Fruit fly (Drosophila melanogaster) whole organism, embryonic: Measurements from ENCODE around the gene CG10863.
A peak's percentile ranks its signal among the peaks of the same experiment; 100 is the strongest.

Experiments used
- Adf1 ChIP-seq: fragments of 200-800 bp; sonication (Bioruptor generic); IDR thresholded peaks from 2 replicates; pipeline ENCODE4 v1.3.6; 2022; ENCODE audit warnings: missing biosample characterization, missing genetic modification characterization
- Awh ChIP-seq: fragments of 200-800 bp; sonication (Bioruptor generic); IDR thresholded peaks from 2 replicates; pipeline ENCODE4, ENCODE4 v1.3.6; 2022; ENCODE audit warnings: missing biosample characterization, missing genetic modification characterization
- CG10147 ChIP-seq: fragments of 200-800 bp; sonication (Bioruptor generic); optimal IDR thresholded peaks from 2 replicates; lab custom pipeline; 2019; ENCODE audit warnings: missing biosample characterization, mild to moderate bottlenecking, missing genetic modification characterization, moderate library complexity
- CG10462 ChIP-seq: fragments of 200-800 bp; sonication (Bioruptor generic); optimal IDR thresholded peaks from 2 replicates; lab custom pipeline; 2016; ENCODE audit warnings: missing biosample characterization, missing genetic modification characterization
- CG10654 ChIP-seq: fragments of 200-800 bp; sonication (Bioruptor generic); optimal IDR thresholded peaks from 2 replicates; lab custom pipeline; 2016; ENCODE audit warnings: missing biosample characterization, missing genetic modification characterization
- CG10979 ChIP-seq: fragments of 200-800 bp; sonication (Bioruptor generic); optimal IDR thresholded peaks from 2 replicates; lab custom pipeline; 2018; ENCODE audit warnings: missing biosample characterization, mild to moderate bottlenecking, missing genetic modification characterization, moderate library complexity
- CG13123 ChIP-seq: fragments of 200-800 bp; sonication (Bioruptor generic); optimal IDR thresholded peaks from 2 replicates; lab custom pipeline; 2016; ENCODE audit warnings: missing biosample characterization, missing genetic modification characterization
- CG13424 ChIP-seq: fragments of 200-800 bp; sonication (Bioruptor generic); optimal IDR thresholded peaks from 2 replicates; lab custom pipeline; 2019; ENCODE audit warnings: missing biosample characterization, mild to moderate bottlenecking, missing genetic modification characterization, moderate library complexity
- CG14050 ChIP-seq: fragments of 200-800 bp; sonication (Bioruptor generic); IDR thresholded peaks from 3 replicates; pipeline ENCODE4 v1.3.6; 2022; ENCODE audit warnings: missing biosample characterization, missing genetic modification characterization
- CG14441 ChIP-seq: fragments of 200-800 bp; sonication (Bioruptor generic); IDR thresholded peaks from 2 replicates; pipeline ENCODE4 v1.3.6; 2022; ENCODE audit warnings: missing biosample characterization, missing genetic modification characterization
- CG15269 ChIP-seq: fragments of 200-800 bp; sonication (Bioruptor generic); optimal IDR thresholded peaks from 2 replicates; lab custom pipeline; 2018; ENCODE audit warnings: missing biosample characterization, mild to moderate bottlenecking, missing genetic modification characterization, moderate library complexity
- CG16779 ChIP-seq: fragments of 200-800 bp; sonication (Bioruptor generic); IDR thresholded peaks from 2 replicates; pipeline ENCODE4 v1.3.6; 2022; ENCODE audit warnings: missing biosample characterization, missing genetic modification characterization
- CG16815 ChIP-seq: fragments of 200-800 bp; sonication (Bioruptor generic); optimal IDR thresholded peaks from 3 replicates; lab custom pipeline; 2017; ENCODE audit warnings: missing biosample characterization, mild to moderate bottlenecking, missing genetic modification characterization
- CG17186 ChIP-seq: fragments of 200-800 bp; sonication (Bioruptor generic); optimal IDR thresholded peaks from 3 replicates; lab custom pipeline; 2017; ENCODE audit warnings: missing biosample characterization, missing genetic modification reagents, missing genetic modification characterization
- CG17328 ChIP-seq: fragments of 200-800 bp; sonication (Bioruptor generic); IDR thresholded peaks from 2 replicates; pipeline ENCODE4 v1.3.6; 2022; ENCODE audit warnings: missing biosample characterization, missing genetic modification characterization
- CG18764 ChIP-seq: fragments of 200-800 bp; sonication (Bioruptor generic); optimal IDR thresholded peaks from 3 replicates; lab custom pipeline; 2016; ENCODE audit warnings: missing biosample characterization, missing genetic modification characterization
- CG2889 ChIP-seq: fragments of 200-800 bp; sonication (Bioruptor generic); IDR thresholded peaks from 3 replicates; pipeline ENCODE4 v1.3.6; 2022; ENCODE audit warnings: missing biosample characterization, missing genetic modification characterization
- CG3163 ChIP-seq: fragments of 200-800 bp; sonication (Bioruptor generic); optimal IDR thresholded peaks from 3 replicates; lab custom pipeline; 2016; ENCODE audit warnings: missing biosample characterization, missing genetic modification characterization
- CG32532 ChIP-seq: fragments of 200-800 bp; sonication (Bioruptor generic); IDR thresholded peaks from 2 replicates; pipeline ENCODE4 v1.3.6; 2022; ENCODE audit warnings: missing biosample characterization, missing genetic modification characterization
- CG32772 ChIP-seq: fragments of 200-800 bp; sonication (Bioruptor generic); IDR thresholded peaks from 2 replicates; pipeline ENCODE4 v1.3.6; 2022; ENCODE audit warnings: missing biosample characterization, missing genetic modification characterization
- CG4328 ChIP-seq: fragments of 200-800 bp; sonication (Bioruptor generic); optimal IDR thresholded peaks from 3 replicates; lab custom pipeline; 2017; ENCODE audit warnings: missing biosample characterization, missing genetic modification reagents, missing genetic modification characterization
- CG6254 ChIP-seq: fragments of 200-800 bp; sonication (Bioruptor generic); optimal IDR thresholded peaks from 3 replicates; lab custom pipeline; 2017; ENCODE audit warnings: mild to moderate bottlenecking, missing biosample characterization, missing genetic modification reagents, missing genetic modification characterization
- CG6683 ChIP-seq: fragments of 200-800 bp; sonication (Bioruptor generic); optimal IDR thresholded peaks from 2 replicates; lab custom pipeline; 2017; ENCODE audit warnings: missing biosample characterization, mild to moderate bottlenecking, missing genetic modification characterization, missing genetic modification reagents
- CG6813 ChIP-seq: fragments of 200-800 bp; sonication (Bioruptor generic); optimal IDR thresholded peaks from 2 replicates; lab custom pipeline; 2017; ENCODE audit warnings: missing biosample characterization, missing genetic modification characterization, mild to moderate bottlenecking, moderate library complexity, missing genetic modification reagents
- CG8944 ChIP-seq: fragments of 200-800 bp; sonication (Bioruptor generic); optimal IDR thresholded peaks from 3 replicates; lab custom pipeline; 2016; ENCODE audit warnings: missing biosample characterization, missing genetic modification characterization
- CTCF ChIP-seq: fragments of 200-800 bp; sonication (Bioruptor generic); optimal IDR thresholded peaks from 2 replicates; lab custom pipeline; 2017; ENCODE audit warnings: missing biosample characterization, mild to moderate bottlenecking, missing genetic modification characterization, moderate library complexity
- ERR ChIP-seq: fragments of 200-800 bp; sonication (Bioruptor generic); optimal IDR thresholded peaks from 2 replicates; lab custom pipeline; 2016; ENCODE audit warnings: missing biosample characterization, missing genetic modification characterization
- Fer2 ChIP-seq: fragments of 200-800 bp; sonication (Bioruptor generic); optimal IDR thresholded peaks from 2 replicates; lab custom pipeline; 2018; ENCODE audit warnings: missing biosample characterization, mild to moderate bottlenecking, missing genetic modification characterization, moderate library complexity
- Gsc ChIP-seq: fragments of 200-800 bp; sonication (Bioruptor generic); IDR thresholded peaks from 2 replicates; pipeline ENCODE4 v1.3.6; 2022; ENCODE audit warnings: missing biosample characterization, missing genetic modification characterization
- Hmr ChIP-seq: fragments of 200-800 bp; sonication (Bioruptor generic); optimal IDR thresholded peaks from 3 replicates; lab custom pipeline; 2017; ENCODE audit warnings: mild to moderate bottlenecking, missing biosample characterization, missing genetic modification reagents, missing genetic modification characterization
- Myb ChIP-seq: fragments of 200-800 bp; sonication (Bioruptor generic); optimal IDR thresholded peaks from 2 replicates; lab custom pipeline; 2016; ENCODE audit warnings: missing biosample characterization, missing genetic modification characterization
- Ptx1 ChIP-seq: fragments of 200-800 bp; sonication (Bioruptor generic); IDR thresholded peaks from 2 replicates; pipeline ENCODE4 v1.3.6; 2022; ENCODE audit warnings: missing biosample characterization, missing genetic modification characterization
- Sox102F ChIP-seq: fragments of 200-800 bp; sonication (Bioruptor generic); optimal IDR thresholded peaks from 2 replicates; lab custom pipeline; 2018; ENCODE audit warnings: missing biosample characterization, mild to moderate bottlenecking, missing genetic modification characterization, moderate library complexity
- Sry-δ ChIP-seq: fragments of 200-800 bp; sonication (Bioruptor generic); optimal IDR thresholded peaks from 2 replicates; lab custom pipeline; 2016; ENCODE audit warnings: missing biosample characterization, missing genetic modification characterization
- ase ChIP-seq: fragments of 200-800 bp; sonication (Bioruptor generic); IDR thresholded peaks from 3 replicates; pipeline ENCODE4 v1.3.6; 2022; ENCODE audit warnings: missing biosample characterization, missing genetic modification characterization
- cas ChIP-seq: fragments of 200-800 bp; sonication (Bioruptor generic); IDR thresholded peaks from 2 replicates; pipeline ENCODE4 v1.3.6; 2022; ENCODE audit warnings: missing biosample characterization, missing genetic modification characterization
- dysf ChIP-seq: fragments of 200-800 bp; sonication (Bioruptor generic); IDR thresholded peaks from 3 replicates; pipeline ENCODE4 v1.3.6; 2022; ENCODE audit warnings: missing biosample characterization, missing genetic modification characterization
- eve ChIP-seq, 2 experiments: fragments of >200 bp; optimal IDR thresholded peaks; 2 replicates each; lab custom pipeline; 2017; ENCODE audit warnings: missing biosample characterization in 2 of 2, missing genetic modification characterization in 2 of 2
- grau ChIP-seq: fragments of 200-800 bp; optimal IDR thresholded peaks from 3 replicates; lab custom pipeline; 2019; ENCODE audit warnings: missing biosample characterization, mild to moderate bottlenecking, missing genetic modification characterization, moderate library complexity
- her ChIP-seq: fragments of 200-800 bp; sonication (Bioruptor generic); optimal IDR thresholded peaks from 2 replicates; lab custom pipeline; 2016; ENCODE audit warnings: missing biosample characterization, missing genetic modification characterization
- hkb ChIP-seq, 2 experiments: fragments of 200-800 bp in 1 of 2; fragments of >200 bp in 1 of 2; sonication (Bioruptor generic) in 1 of 2; IDR thresholded peaks in 1 of 2; optimal IDR thresholded peaks in 1 of 2; 2 replicates each; pipeline versions ENCODE4 v1.3.6 to Lab custom; 2017 to 2022; ENCODE audit warnings: missing biosample characterization in 1 of 2, missing genetic modification characterization in 1 of 2
- jigr1 ChIP-seq: fragments of 200-800 bp; sonication (Bioruptor generic); IDR thresholded peaks from 3 replicates; pipeline ENCODE4 v1.3.6; 2022; ENCODE audit warnings: missing biosample characterization, missing genetic modification characterization
- ken ChIP-seq: fragments of 200-800 bp; sonication (Bioruptor generic); IDR thresholded peaks from 3 replicates; pipeline ENCODE4 v1.3.6; 2022; ENCODE audit warnings: missing biosample characterization, missing genetic modification characterization
- klu ChIP-seq: fragments of 200-800 bp; sonication (Bioruptor generic); IDR thresholded peaks from 2 replicates; pipeline ENCODE4 v1.3.6; 2022; ENCODE audit warnings: missing biosample characterization, missing genetic modification characterization
- odd ChIP-seq: fragments of 200-800 bp; sonication (Bioruptor generic); optimal IDR thresholded peaks from 2 replicates; lab custom pipeline; 2017; ENCODE audit warnings: missing biosample characterization, mild to moderate bottlenecking, missing genetic modification characterization
- org-1 ChIP-seq: fragments of 200-800 bp; sonication (Bioruptor generic); optimal IDR thresholded peaks from 2 replicates; lab custom pipeline; 2017; ENCODE audit warnings: missing biosample characterization, missing genetic modification characterization
- prd ChIP-seq, 3 experiments: fragments of >200 bp in 2 of 3; fragments of 200-800 bp in 1 of 3; sonication (Bioruptor generic) in 1 of 3; optimal IDR thresholded peaks in 2 of 3; IDR thresholded peaks in 1 of 3; 2 replicates in 2 of 3; 3 replicates in 1 of 3; pipeline versions ENCODE4 v1.3.6 to Lab custom; 2017 to 2022; ENCODE audit warnings: missing biosample characterization in 1 of 3, missing genetic modification characterization in 1 of 3
- psq ChIP-seq: fragments of 200-800 bp; sonication (Bioruptor generic); optimal IDR thresholded peaks from 2 replicates; lab custom pipeline; 2017; ENCODE audit warnings: missing biosample characterization, missing genetic modification characterization
- tll ChIP-seq, 2 experiments: fragments of 200-800 bp in 1 of 2; fragments of >200 bp in 1 of 2; sonication (Bioruptor generic) in 1 of 2; optimal IDR thresholded peaks; 2 replicates each; lab custom pipeline; 2017 to 2019; ENCODE audit warnings: missing biosample characterization in 2 of 2, missing genetic modification characterization in 2 of 2, mild to moderate bottlenecking in 1 of 2, moderate library complexity in 1 of 2
- ttk ChIP-seq: fragments of 200-800 bp; sonication (Bioruptor generic); IDR thresholded peaks from 2 replicates; pipeline ENCODE4 v2.1.2; 2022; ENCODE audit warnings: missing biosample characterization, missing genetic modification characterization
- yki ChIP-seq: fragments of >200 bp; optimal IDR thresholded peaks from 3 replicates; lab custom pipeline; 2018
- z ChIP-seq: fragments of 200-800 bp; sonication (Bioruptor generic); IDR thresholded peaks from 3 replicates; pipeline ENCODE4 v1.3.6; 2022; ENCODE audit warnings: missing biosample characterization, missing genetic modification characterization
- zf30C ChIP-seq: fragments of 200-800 bp; sonication (Bioruptor generic); optimal IDR thresholded peaks from 3 replicates; lab custom pipeline; 2018; ENCODE audit warnings: missing biosample characterization, mild to moderate bottlenecking, missing genetic modification characterization

CG10863 gene

dm6 chr3L:3903301-3903700, 39.0 kb downstream of the CG10863 start, which contains the start of gene Sc2 (continued):
- TF ChIP-seq CG8944 (GFP tag; lab: Kevin White, UChicago): no peak
- no peak for TF ChIP-seq yki (lab: Kevin White, UChicago)
- no peak for TF ChIP-seq Adf1
- no peak for TF ChIP-seq CG6683 (GFP tag; lab: Kevin White, UChicago)
- TF ChIP-seq CG18764 (GFP tag; lab: Kevin White, UChicago): no peak
- TF ChIP-seq Hmr (GFP tag; lab: Kevin White, UChicago): no peak
- TF ChIP-seq Fer2 (tag; lab: Kevin White, UChicago): no peak
- TF ChIP-seq hkb (optimal IDR thresholded peaks at IDR 0.05; lab: Kevin White, UChicago): no peak
- TF ChIP-seq hkb (GFP tag; IDR thresholded peaks at IDR 0.05; lab: Robert Waterston, UW): no peak
- TF ChIP-seq klu (GFP tag; lab: Robert Waterston, UW): no peak
- no peak for TF ChIP-seq CG16815 (GFP tag; lab: Kevin White, UChicago)
- TF ChIP-seq ttk (GFP tag; lab: Robert Waterston, UW): no peak
- TF ChIP-seq CG4328: no peak
- no peak for TF ChIP-seq tll (GFP tag; optimal IDR thresholded peaks at IDR 0.05; lab: Kevin White, UChicago)
- no peak for TF ChIP-seq zf30C (GFP tag; lab: Kevin White, UChicago)
- TF ChIP-seq odd (GFP tag; lab: Kevin White, UChicago): no peak
- peak; percentile 49 for TF ChIP-seq ERR (GFP tag; lab: Kevin White, UChicago)
- TF ChIP-seq ase: no peak
- no peak for TF ChIP-seq CG32772 (GFP tag; lab: Robert Waterston, UW)
- TF ChIP-seq CG14441 (GFP tag; lab: Robert Waterston, UW): 0 out of 2 replicates have a peak, but pooled peaks have one; percentile 9
- no peak for TF ChIP-seq psq (GFP tag; lab: Kevin White, UChicago)
- TF ChIP-seq CG13424: no peak
- no peak for TF ChIP-seq eve (GFP tag; optimal IDR thresholded peaks at IDR 0.05; lab: Kevin White, UChicago)
- TF ChIP-seq dysf: no peak
- no peak for TF ChIP-seq CG6254 (GFP tag; lab: Kevin White, UChicago)
- TF ChIP-seq CG17328 (GFP tag; lab: Robert Waterston, UW): no peak
- no peak for TF ChIP-seq Awh (GFP tag; lab: Robert Waterston, UW)
- no peak for TF ChIP-seq CG16779 (GFP tag; lab: Robert Waterston, UW)
- TF ChIP-seq CG13123 (GFP tag; lab: Kevin White, UChicago): no peak
- TF ChIP-seq CG6813 (GFP tag; lab: Kevin White, UChicago): no peak
- TF ChIP-seq cas (GFP tag; lab: Robert Waterston, UW): no peak
- no peak for TF ChIP-seq Gsc (GFP tag; lab: Robert Waterston, UW)
- no peak for TF ChIP-seq her (GFP tag; lab: Kevin White, UChicago)
- TF ChIP-seq Myb: no peak
- no peak for TF ChIP-seq CG17186 (GFP tag; lab: Kevin White, UChicago)
- TF ChIP-seq CG10654 (GFP tag; lab: Kevin White, UChicago): no peak
- no peak for TF ChIP-seq CG3163 (GFP tag; lab: Kevin White, UChicago)
- TF ChIP-seq Sox102F (GFP tag; lab: Kevin White, UChicago): no peak
- no peak for TF ChIP-seq org-1
- no peak for TF ChIP-seq grau (tag; lab: Kevin White, UChicago)
- no peak for TF ChIP-seq CG14050
- TF ChIP-seq CG32532 (GFP tag; lab: Robert Waterston, UW): no peak
- no peak for TF ChIP-seq CG2889 (GFP tag; lab: Robert Waterston, UW)
- no peak for TF ChIP-seq CTCF (GFP tag; lab: Kevin White, UChicago)
- TF ChIP-seq ken: no peak
- TF ChIP-seq CG10147: no peak
- TF ChIP-seq jigr1 (GFP tag; lab: Robert Waterston, UW): no peak
- TF ChIP-seq z (GFP tag; lab: Robert Waterston, UW): 0 out of 3 replicates have a peak, but pooled peaks have one; percentile 12
- no peak for TF ChIP-seq Sry-δ (GFP tag; lab: Kevin White, UChicago)
- no peak for TF ChIP-seq CG10979 (tag; lab: Kevin White, UChicago)
- TF ChIP-seq CG10462: no peak
- no peak for TF ChIP-seq prd (optimal IDR thresholded peaks at IDR 0.05; lab: Kevin White, UChicago)
- TF ChIP-seq prd (GFP tag; IDR thresholded peaks at IDR 0.05; lab: Robert Waterston, UW): no peak
- TF ChIP-seq CG15269 (tag; lab: Kevin White, UChicago): peak; percentile 2
- peak; percentile 23; the same call in 1 of the 2 replicates for TF ChIP-seq Ptx1 (GFP tag; lab: Robert Waterston, UW)
